Worm (Caenorhabditis elegans): ENCODE data around the gene F15B9.6.
"Not testable (repeated sequence)": the region's sequence is repeated elsewhere in the genome, so short reads cannot be mapped to it uniquely, and the experiment has no call there.

The F15B9.6 gene

DNA sequence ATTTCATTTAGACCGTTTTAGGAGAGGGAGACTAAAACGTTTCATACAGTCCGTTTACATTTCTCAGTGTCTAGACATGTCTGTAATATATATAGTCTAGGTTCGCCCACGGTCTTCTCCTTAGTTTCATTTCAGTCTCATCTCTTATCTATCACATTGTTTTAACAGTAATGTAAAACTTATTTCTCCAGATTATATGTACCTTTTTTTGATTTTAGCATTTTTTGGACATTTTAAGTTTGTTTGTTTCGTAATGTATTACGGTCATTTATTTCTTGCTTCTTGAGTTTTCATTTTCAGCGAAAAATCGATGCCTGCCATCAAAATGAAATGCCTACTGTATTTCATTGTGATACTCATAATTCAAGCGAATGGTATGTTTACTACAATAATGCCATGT is at the start of gene F15B9.6:
Gene F15B9.6 (plus strand): TSS at position 301 of the 400 bp plus-strand sequence.
- no peak for TF ChIP-seq unc-62 (GFP tag; optimal IDR thresholded peaks at IDR 0.05)

DNA sequence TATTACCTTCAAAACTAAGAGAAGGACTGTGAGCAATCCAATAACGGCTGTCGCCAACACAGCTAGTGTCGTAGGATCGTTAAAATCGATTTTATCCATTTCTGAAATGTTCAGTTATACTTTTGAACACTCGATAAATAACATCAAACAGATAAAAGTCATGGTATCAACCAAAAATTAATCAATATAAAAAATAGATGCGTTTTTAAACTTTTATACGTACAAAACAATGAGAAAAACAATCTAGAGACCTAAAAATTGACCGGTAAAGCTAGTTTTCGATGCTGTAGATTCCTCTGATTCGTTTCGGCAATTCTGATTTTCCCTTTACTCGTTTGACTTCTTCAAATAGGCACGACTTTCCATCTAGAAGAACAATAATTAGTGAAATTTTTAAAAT is 46.8 kb upstream of the F15B9.6 start, which contains the start of gene R186.3:
Gene R186.3 (minus strand): TSS at position 101 of the 400 bp plus-strand sequence.
- no peak for TF ChIP-seq unc-62 (GFP tag; optimal IDR thresholded peaks at IDR 0.05)

DNA sequence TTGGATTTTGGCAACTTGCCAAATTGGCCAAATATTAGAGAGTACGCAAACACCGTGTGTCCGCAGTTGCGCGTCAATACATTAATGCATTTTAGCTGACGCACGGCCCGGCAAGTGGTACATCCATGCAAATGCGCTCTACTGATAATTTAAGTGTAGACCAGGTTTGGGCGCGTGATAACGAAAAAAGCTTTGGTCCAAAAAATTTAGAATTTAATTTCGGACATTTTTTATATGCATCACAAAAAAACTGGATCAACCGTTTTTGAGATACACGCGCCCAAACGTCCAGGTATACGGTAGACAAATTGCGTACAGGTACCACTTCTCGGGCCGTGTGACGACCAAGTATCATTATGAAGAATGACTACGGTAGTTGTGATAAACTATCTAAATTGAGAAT is 46.0 kb upstream of the F15B9.6 start, which contains the start of gene R186.8:
Gene R186.8 (minus strand): TSS at position 58 of the 403 bp plus-strand sequence.
- not testable (repeated sequence) for TF ChIP-seq unc-62 (GFP tag; optimal IDR thresholded peaks at IDR 0.05)

DNA sequence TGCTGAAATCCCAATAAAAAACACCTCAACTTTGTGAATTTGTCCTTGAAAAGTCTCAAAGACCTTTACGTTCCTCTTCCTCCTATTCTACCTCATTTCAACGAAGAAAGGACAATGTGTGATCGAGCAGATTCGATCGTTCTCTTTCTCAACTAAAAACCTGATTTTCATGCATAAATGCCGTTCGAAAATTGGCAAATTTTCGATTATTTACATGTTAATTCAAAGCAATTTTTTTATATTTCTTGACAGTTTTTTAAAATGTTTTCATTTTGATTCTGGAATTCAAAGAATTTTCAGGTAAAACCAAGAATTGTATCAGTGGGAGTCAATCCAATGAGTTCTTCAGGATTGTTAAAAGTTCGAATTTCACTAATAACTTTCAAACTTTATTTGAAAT is 45.4 kb upstream of the F15B9.6 start, which contains the start of gene lin-46:
Gene lin-46 (plus strand): TSS at position 301 of the 400 bp plus-strand sequence.
- no peak for TF ChIP-seq unc-62 (GFP tag; optimal IDR thresholded peaks at IDR 0.05)

DNA sequence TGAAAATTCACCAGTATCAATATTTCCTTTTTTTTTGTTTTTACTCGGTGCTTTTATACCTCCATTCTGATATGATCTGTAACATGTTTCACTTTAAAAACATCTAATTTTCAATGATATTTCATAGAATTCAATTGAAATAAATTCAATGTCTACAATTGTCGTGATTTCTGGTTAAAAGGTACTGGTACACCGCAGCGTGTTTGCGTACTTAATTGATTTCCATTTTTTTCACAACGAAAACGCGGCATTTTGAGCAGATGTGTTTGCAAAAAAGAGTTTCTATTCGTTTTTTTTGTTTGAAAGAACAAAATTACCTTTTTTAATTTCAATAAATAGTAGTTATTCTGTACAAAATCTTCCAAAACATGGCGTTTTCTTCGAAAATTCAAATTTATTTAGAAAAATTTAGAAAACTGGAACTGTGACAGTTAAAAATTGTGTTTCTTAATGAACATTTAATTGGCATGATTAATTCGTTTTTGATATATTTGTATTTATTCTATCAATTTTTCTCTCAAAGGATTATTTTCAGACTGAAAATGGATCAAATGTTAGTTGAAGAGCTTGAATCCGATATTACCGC is 43.3 kb upstream of the F15B9.6 start, which contains the start of gene pnn-1:
Gene pnn-1 (plus strand): TSS at position 536 of the 586 bp plus-strand sequence.
- no peak for TF ChIP-seq unc-62 (GFP tag; optimal IDR thresholded peaks at IDR 0.05)

DNA sequence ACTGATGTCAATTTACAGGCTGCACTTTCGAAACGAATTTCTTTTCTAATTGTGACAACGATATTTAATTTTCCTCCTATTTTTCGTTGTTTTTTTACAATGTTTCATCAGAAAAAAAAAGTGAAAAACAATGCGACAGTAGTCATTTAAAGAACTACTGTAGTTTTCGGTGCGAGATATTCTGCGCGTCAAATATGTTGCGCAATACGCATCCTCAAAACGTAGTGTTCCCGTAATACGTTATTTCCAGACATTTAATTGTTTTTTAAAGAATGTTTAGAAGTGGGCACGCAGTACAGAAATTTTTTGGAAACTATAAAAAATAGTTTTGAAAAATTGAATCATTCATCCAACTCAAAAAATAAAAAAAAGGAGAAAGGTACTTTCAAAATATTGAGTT is 39.9 kb upstream of the F15B9.6 start:
- TF ChIP-seq unc-62 (GFP tag; optimal IDR thresholded peaks at IDR 0.05): no peak

DNA sequence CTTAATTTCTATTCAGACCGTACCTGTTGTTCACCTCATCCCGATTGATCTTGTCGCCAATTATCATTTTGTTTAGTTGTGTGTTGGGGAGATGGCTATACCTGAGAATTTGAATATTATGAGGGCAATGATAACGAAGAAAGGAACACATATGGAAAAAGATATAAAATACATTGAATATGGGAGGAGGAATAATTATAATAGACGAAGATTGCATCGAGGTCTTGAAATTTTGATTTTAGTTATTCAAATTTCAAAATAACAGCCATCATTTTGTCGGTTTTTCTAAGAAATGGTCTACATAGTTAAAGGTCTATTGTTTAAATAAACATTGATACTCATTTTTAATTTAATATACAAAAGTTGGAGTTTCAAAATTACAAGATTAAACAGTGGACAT is 26.9 kb upstream of the F15B9.6 start, which contains the start of gene shw-3:
Gene shw-3 (minus strand): TSS at position 101 of the 400 bp plus-strand sequence.
- TF ChIP-seq unc-62 (GFP tag; optimal IDR thresholded peaks at IDR 0.05): no peak

DNA sequence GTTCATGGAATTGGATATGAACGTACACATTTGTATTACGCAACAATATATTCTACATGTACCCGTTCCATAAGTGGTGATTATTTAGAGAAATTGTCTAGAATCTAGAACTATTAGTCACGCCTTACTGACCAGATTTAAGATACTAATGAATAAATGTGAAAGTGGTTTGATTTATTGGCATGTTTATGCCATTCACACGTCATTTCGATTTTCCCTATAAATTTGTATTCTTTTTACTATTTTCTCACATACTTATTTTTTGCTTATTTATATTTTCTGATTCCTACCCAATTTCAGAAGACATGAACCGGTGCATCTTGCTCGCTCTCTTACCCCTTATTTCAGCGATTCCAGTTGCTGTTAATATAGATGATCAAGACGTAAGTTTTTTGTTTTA is 25.7 kb upstream of the F15B9.6 start, which contains the start of gene F15B9.8:
Gene F15B9.8 (plus strand): TSS at position 301 of the 400 bp plus-strand sequence.
- TF ChIP-seq unc-62 (GFP tag; optimal IDR thresholded peaks at IDR 0.05): no peak

DNA sequence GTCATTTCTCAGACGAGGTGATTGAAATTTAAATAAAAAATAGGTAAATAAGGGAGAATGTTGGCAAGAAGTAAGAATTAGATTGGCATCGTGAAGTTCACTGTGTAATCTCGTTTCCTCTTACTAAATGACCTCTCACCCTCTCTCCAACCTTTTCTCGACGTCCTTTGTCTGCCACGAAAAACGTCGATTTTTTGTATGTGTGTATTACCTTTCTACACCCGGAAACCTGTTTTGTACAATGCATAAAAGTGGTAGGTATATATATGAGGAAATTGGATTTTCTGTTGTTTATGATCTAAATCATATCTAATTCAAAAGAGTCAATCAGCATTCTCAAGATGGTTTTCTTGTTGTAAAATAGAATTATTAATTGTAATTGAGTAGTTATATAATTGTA is 21.1 kb upstream of the F15B9.6 start, which contains the start of the genes F15B9.11 and dsl-7:
Gene F15B9.11 (minus strand): TSS at position 5 of the 400 bp plus-strand sequence.
Gene dsl-7 (plus strand): TSS at position 260 of the 400 bp plus-strand sequence.
- no peak for TF ChIP-seq unc-62 (GFP tag; optimal IDR thresholded peaks at IDR 0.05)

DNA sequence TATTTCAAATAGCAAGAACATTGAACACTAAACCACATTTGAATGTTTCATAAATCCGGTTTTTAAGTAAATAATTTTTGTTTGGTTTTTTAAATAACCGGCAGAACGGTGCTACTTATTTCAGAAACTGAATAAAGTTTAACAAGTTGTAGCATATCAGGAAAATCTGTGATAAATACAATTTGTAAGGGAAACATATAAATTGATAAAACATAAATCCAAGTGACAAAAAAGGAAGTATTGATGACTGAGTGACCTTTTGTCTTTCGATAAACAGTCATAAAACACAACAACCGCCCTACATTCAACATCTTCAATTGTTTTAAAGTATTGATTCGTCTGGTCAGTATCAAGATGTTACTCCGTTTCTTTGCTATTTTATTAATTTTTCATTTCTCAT is 18.7 kb upstream of the F15B9.6 start, which contains the start of gene far-5:
Gene far-5 (plus strand): TSS at position 301 of the 400 bp plus-strand sequence.
- no peak for TF ChIP-seq unc-62 (GFP tag; optimal IDR thresholded peaks at IDR 0.05)

DNA sequence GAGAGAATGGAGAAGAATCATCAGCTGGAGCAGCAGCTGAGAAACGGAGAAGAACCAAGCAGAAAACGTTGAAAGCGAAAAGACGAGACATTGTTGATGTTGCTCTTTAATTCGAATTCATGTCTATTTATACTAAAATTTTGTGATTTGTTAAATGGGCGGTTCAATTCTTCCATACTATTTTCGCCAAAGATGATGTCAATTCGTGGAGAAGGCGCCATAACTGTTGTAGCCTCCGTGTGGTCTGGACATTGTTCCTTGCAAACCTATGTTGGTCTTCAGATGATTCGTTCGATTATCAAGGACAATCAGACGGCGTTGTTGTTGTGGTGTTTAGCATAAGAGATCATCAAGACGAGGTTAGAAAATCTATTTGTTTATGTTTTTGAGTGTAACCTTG is 16.5 kb upstream of the F15B9.6 start, which contains the start of gene far-3:
Gene far-3 (minus strand): TSS at position 101 of the 400 bp plus-strand sequence.
- no peak for TF ChIP-seq unc-62 (GFP tag; optimal IDR thresholded peaks at IDR 0.05)

DNA sequence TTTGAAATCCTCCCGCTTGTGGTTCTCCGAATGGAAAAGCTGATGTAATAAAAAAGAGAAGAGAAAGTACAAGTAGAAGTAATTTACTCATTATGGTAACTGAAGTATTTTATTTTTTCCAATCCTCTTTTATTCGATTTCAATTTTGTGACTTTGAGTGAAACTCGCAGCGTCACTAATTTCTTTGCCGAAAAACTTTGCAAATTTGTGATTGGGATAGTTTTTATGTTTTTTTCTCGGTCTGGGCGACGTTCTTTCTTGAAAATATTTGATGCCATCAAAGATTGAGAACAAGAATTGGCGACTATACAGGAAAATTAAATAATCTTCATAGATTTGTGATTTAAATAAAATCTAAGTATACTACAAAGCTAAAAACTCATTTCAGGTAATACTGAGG is 14.4 kb upstream of the F15B9.6 start, which contains the start of gene far-4:
Gene far-4 (minus strand): TSS at position 101 of the 400 bp plus-strand sequence.
- TF ChIP-seq unc-62 (GFP tag; optimal IDR thresholded peaks at IDR 0.05): no peak

DNA sequence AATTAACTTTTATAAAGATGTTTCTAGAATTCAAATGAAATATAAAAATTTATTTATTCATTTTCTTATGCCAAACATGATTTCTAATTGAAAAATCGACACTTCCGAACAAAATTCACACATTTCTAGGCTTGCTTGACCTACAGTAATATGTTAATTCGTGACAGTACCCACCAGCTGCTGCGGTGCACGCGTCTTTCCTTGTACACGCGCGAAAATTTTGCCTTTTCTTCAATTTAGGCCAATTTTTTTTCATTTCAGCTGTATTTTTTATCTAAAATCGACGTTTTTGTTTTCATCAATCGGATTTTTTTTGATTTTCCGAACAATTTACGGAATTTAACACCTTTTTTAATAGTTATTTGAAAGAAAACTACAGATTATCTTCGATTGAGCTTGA is 13.9 kb upstream of the F15B9.6 start:
- TF ChIP-seq unc-62 (GFP tag; optimal IDR thresholded peaks at IDR 0.05): no peak

DNA sequence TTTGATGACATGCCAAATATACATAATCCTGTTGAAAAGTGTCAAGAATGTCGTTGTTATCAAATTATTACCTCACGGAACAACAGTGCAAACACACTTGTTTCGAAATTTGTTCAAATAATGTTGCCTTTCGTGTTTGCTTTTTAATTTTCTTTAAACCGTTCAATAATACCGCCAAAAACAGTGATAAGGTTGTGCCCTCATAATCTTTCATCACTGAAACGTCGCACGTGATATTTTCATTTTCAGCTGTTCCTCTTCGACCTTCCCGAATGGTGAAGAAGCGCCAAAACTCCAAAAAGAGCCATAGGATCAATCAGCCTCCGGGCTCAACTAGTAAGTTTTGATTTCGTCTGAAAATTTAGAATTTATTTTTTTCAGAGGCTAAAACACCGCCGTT is 11.9 kb upstream of the F15B9.6 start, which contains the start of gene inft-2:
Gene inft-2 (plus strand): TSS at position 248 of the 400 bp plus-strand sequence.
- TF ChIP-seq unc-62 (GFP tag; optimal IDR thresholded peaks at IDR 0.05): no peak

DNA sequence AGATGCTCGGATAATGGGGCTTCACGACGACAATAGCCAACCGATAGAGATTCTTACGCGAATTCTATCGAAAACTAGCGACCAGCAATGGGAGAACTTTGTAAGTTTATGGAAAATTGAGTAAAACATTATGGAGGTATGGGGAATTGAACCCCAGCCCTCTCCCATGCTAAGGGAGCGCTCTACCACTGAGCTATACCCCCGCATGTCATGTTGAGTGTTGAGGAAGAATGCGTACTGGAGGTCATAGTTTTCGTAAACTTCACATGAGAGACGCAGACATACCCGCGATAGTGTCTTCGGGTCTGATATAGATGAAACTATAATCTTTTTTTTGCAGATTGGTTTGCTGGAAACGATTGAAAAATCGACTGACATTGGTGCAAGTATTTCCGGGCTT is 10.6 kb upstream of the F15B9.6 start:
- no peak for TF ChIP-seq unc-62 (GFP tag; optimal IDR thresholded peaks at IDR 0.05)

DNA sequence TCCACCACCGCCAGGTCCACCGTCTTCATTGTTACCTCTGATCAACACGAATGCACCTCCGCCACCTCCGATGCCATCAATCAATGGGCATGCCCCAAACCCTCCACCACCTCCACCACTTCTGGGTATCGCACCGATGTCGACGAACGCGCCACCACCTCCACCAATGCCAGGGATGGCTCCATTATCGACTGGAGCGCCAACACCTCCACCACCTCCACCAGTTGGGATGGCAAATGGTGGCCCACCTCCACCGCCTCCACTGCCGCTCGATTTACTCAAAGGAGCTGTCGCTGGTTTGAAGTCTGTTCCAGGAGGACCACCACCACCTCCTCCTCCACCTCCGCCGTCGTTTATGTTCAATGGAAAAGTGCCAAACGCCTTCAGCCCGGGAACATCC is 9.6 kb upstream of the F15B9.6 start:
- no peak for TF ChIP-seq unc-62 (GFP tag; optimal IDR thresholded peaks at IDR 0.05)

DNA sequence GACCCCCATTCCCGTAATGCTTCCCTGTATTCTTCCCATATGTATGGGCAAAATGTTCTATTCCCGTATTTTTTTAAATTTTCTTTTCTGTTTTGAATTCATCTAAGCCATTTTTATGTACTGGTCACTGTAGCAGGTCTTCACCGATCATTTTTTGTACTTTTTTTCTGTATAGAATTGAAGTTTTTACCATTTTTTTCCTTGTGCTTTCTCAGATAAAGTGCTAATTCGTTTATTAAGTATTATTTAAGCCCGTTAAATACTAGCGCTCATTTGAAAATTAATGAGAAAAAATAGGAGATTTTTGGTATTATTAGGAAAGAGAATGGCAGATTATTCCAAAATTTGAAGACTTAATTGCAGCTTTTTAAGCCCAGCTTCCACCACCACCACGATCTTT is 7.2 kb upstream of the F15B9.6 start:
- no peak for TF ChIP-seq unc-62 (GFP tag; optimal IDR thresholded peaks at IDR 0.05)
